Worm (Caenorhabditis elegans): ENCODE measurements around the gene C07C7.3.
"Not testable (repeated sequence)": the region's sequence is repeated elsewhere in the genome, so short reads cannot be mapped to it uniquely, and the experiment has no call there.

DNA sequence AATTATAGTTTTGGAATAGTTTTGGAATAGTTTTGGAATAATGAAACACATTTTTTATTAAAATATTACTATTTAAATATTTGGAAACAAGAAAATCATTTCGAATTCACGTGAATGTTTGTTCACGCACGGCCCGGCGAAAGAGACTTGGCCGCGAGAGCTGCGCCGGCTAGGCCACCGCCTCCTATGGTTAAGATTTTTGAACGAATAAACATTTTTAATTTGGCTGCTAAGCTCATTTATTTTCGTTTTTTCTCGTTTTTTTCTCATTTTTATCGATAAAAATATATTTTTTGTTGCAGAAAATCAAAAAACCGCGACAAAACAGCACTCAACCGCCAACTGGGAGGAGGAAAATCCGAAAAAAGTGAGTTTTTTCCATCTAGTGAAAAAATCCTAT, 28.7 kb downstream of the C07C7.3 start, which contains the start of gene C46C2.7:
- TF ChIP-seq skn-1 (tag; optimal IDR thresholded peaks at IDR 0.05); lin-39 (tag; optimal IDR thresholded peaks at IDR 0.05); blmp-1 (tag; optimal IDR thresholded peaks at IDR 0.05; ENCODE audit: insufficient read depth); egl-27 (tag; optimal IDR thresholded peaks at IDR 0.05): not testable (repeated sequence)
